Worm (Caenorhabditis elegans) whole organism, L1 larva: ENCODE results near the gene srsx-14.
A peak's percentile ranks its signal among the peaks of the same experiment; 100 is the strongest.

ENCODE experiments used
- C16A3.4 ChIP-seq: fragments of 150-350 bp; optimal IDR thresholded peaks from 2 replicates; lab custom pipeline; 2014; ENCODE audit warnings: missing biosample characterization, missing genetic modification characterization
- C34B4.2 ChIP-seq: sonication (generic microtip); optimal IDR thresholded peaks from 2 replicates; lab custom pipeline; 2017; ENCODE audit warnings: mild to moderate bottlenecking, missing genetic modification characterization, missing compliant biosample characterization
- aha-1 ChIP-seq: fragments of 150-350 bp; optimal IDR thresholded peaks from 2 replicates; lab custom pipeline; 2014; ENCODE audit warnings: missing biosample characterization, missing genetic modification characterization
- alr-1 ChIP-seq: fragments of 200-800 bp; sonication (Bioruptor generic); optimal IDR thresholded peaks from 2 replicates; lab custom pipeline; 2018; ENCODE audit warnings: borderline replicate concordance, mild to moderate bottlenecking, missing genetic modification characterization, missing compliant biosample characterization
- ceh-63 ChIP-seq: fragments of 200-800 bp; sonication (Bioruptor generic); optimal IDR thresholded peaks from 2 replicates; lab custom pipeline; 2018; ENCODE audit warnings: mild to moderate bottlenecking, missing genetic modification characterization, missing compliant biosample characterization
- ceh-82 ChIP-seq, 3 experiments: fragments of 150-350 bp in 1 of 3; sonication (generic microtip) in 2 of 3; optimal IDR thresholded peaks; 2 replicates each; lab custom pipeline; 2014 to 2017; ENCODE audit warnings: missing biosample characterization in 3 of 3, missing genetic modification characterization in 3 of 3
- ceh-90 ChIP-seq: sonication (generic microtip); optimal IDR thresholded peaks from 2 replicates; lab custom pipeline; 2016; ENCODE audit warnings: missing genetic modification characterization, missing compliant biosample characterization
- ces-1 ChIP-seq: fragments of 150-350 bp; optimal IDR thresholded peaks from 2 replicates; lab custom pipeline; 2014; ENCODE audit warnings: missing biosample characterization, missing genetic modification reagents, missing genetic modification characterization
- dpl-1 ChIP-seq, 3 experiments: fragments of 150-350 bp in 2 of 3; sonication (generic microtip) in 1 of 3; optimal IDR thresholded peaks; 2 replicates each; lab custom pipeline; 2014 to 2017; ENCODE audit warnings: missing biosample characterization in 3 of 3, missing genetic modification characterization in 3 of 3, missing genetic modification reagents in 3 of 3
- dsc-1 ChIP-seq: sonication (generic microtip); optimal IDR thresholded peaks from 2 replicates; lab custom pipeline; 2016; ENCODE audit warnings: mild to moderate bottlenecking, missing genetic modification characterization, missing compliant biosample characterization
- efl-1 ChIP-seq, 4 experiments: fragments of 150-350 bp; optimal IDR thresholded peaks in 3 of 4; peaks in 1 of 4; 1 replicate in 1 of 4; 2 replicates in 3 of 4; lab custom pipeline; 2014; ENCODE audit warnings: missing biosample characterization in 2 of 4, missing genetic modification characterization in 2 of 4, missing genetic modification reagents in 2 of 4
- egl-27 ChIP-seq, 2 experiments: fragments of 150-350 bp in 1 of 2; sonication (generic microtip); optimal IDR thresholded peaks; 3 replicates each; lab custom pipeline; 2017 to 2018; ENCODE audit warnings: missing biosample characterization in 2 of 2, missing genetic modification characterization in 2 of 2, missing genetic modification reagents in 2 of 2
- elt-2 ChIP-seq: sonication (generic microtip); optimal IDR thresholded peaks from 2 replicates; lab custom pipeline; 2016; ENCODE audit warnings: missing genetic modification characterization, mild to moderate bottlenecking, inconsistent platforms, missing compliant biosample characterization, missing genetic modification reagents
- elt-3 ChIP-seq, 6 experiments: fragments of 150-350 bp in 1 of 6; sonication (generic microtip); optimal IDR thresholded peaks; 2 replicates each; lab custom pipeline; 2017 to 2018; ENCODE audit warnings: missing biosample characterization in 6 of 6, missing genetic modification characterization in 6 of 6, inconsistent platforms in 1 of 6
- fkh-10 ChIP-seq: sonication (generic microtip); optimal IDR thresholded peaks from 2 replicates; lab custom pipeline; 2017; ENCODE audit warnings: missing biosample characterization, missing genetic modification reagents, missing genetic modification characterization
- fkh-4 ChIP-seq: sonication (generic microtip); optimal IDR thresholded peaks from 2 replicates; lab custom pipeline; 2016; ENCODE audit warnings: missing compliant biosample characterization, missing genetic modification characterization, borderline replicate concordance
- fkh-8 ChIP-seq: sonication (generic microtip); optimal IDR thresholded peaks from 2 replicates; lab custom pipeline; 2016; ENCODE audit warnings: mild to moderate bottlenecking, missing genetic modification characterization, missing compliant biosample characterization
- fos-1 ChIP-seq: fragments of 150-350 bp; optimal IDR thresholded peaks from 2 replicates; lab custom pipeline; 2014; ENCODE audit warnings: missing biosample characterization, missing genetic modification characterization
- grh-1 ChIP-seq: fragments of 200-800 bp; sonication (Bioruptor generic); IDR thresholded peaks from 2 replicates; pipeline ENCODE4 v1.3.6; 2022; ENCODE audit warnings: missing genetic modification reagents, missing genetic modification characterization, missing compliant biosample characterization
- hlh-17 ChIP-seq: fragments of 200-800 bp; sonication (Bioruptor generic); optimal IDR thresholded peaks from 2 replicates; lab custom pipeline; 2018; ENCODE audit warnings: missing genetic modification characterization, mild to moderate bottlenecking, missing compliant biosample characterization, moderate library complexity, borderline replicate concordance
- hlh-4 ChIP-seq: sonication (generic microtip); optimal IDR thresholded peaks from 2 replicates; lab custom pipeline; 2016; ENCODE audit warnings: mild to moderate bottlenecking, missing genetic modification characterization, missing compliant biosample characterization
- irx-1 ChIP-seq: sonication (generic microtip); optimal IDR thresholded peaks from 2 replicates; lab custom pipeline; 2016; ENCODE audit warnings: missing genetic modification characterization, missing compliant biosample characterization
- isw-1 ChIP-seq: fragments of 200-800 bp; sonication (Bioruptor generic); IDR thresholded peaks from 2 replicates; pipeline ENCODE4 v1.3.6; 2022; ENCODE audit warnings: missing genetic modification characterization, missing compliant biosample characterization
- lin-13 ChIP-seq: fragments of 150-350 bp; optimal IDR thresholded peaks from 2 replicates; lab custom pipeline; 2014; ENCODE audit warnings: missing biosample characterization, missing genetic modification reagents, missing genetic modification characterization
- lin-14 ChIP-seq: fragments of 200-800 bp; sonication (Bioruptor generic); optimal IDR thresholded peaks from 2 replicates; lab custom pipeline; 2018; ENCODE audit warnings: mild to moderate bottlenecking, missing genetic modification characterization, moderate library complexity, missing compliant biosample characterization
- lin-15B ChIP-seq: fragments of 150-350 bp; sonication (generic microtip); optimal IDR thresholded peaks from 3 replicates; lab custom pipeline; 2014; ENCODE audit warnings: missing biosample characterization, missing genetic modification characterization
- lin-35 ChIP-seq, 2 experiments: fragments of 150-350 bp; optimal IDR thresholded peaks; 2 replicates each; lab custom pipeline; 2014; ENCODE audit warnings: missing biosample characterization in 2 of 2, missing genetic modification characterization in 2 of 2, missing genetic modification reagents in 2 of 2
- lin-39 ChIP-seq: fragments of 150-350 bp; optimal IDR thresholded peaks from 2 replicates; lab custom pipeline; 2014; ENCODE audit warnings: missing biosample characterization, missing genetic modification reagents, missing genetic modification characterization
- lir-3 ChIP-seq: sonication (generic microtip); optimal IDR thresholded peaks from 2 replicates; lab custom pipeline; 2016; ENCODE audit warnings: mild to moderate bottlenecking, missing genetic modification characterization, moderate library complexity, missing compliant biosample characterization; ENCODE audit not compliant: poor library complexity
- lsy-2 ChIP-seq, 2 experiments: fragments of 150-350 bp; optimal IDR thresholded peaks; 2 replicates each; lab custom pipeline; 2014; ENCODE audit warnings: missing biosample characterization in 2 of 2, missing genetic modification characterization in 2 of 2
- mef-2 ChIP-seq: fragments of 150-350 bp; optimal IDR thresholded peaks from 2 replicates; lab custom pipeline; 2014; ENCODE audit warnings: missing biosample characterization, missing genetic modification characterization
- nhr-11 ChIP-seq: fragments of 150-350 bp; optimal IDR thresholded peaks from 2 replicates; lab custom pipeline; 2014; ENCODE audit warnings: missing biosample characterization, missing genetic modification characterization
- nhr-12 ChIP-seq: sonication (generic microtip); optimal IDR thresholded peaks from 2 replicates; lab custom pipeline; 2017; ENCODE audit warnings: missing biosample characterization, missing genetic modification characterization
- nhr-237 ChIP-seq: fragments of 150-350 bp; optimal IDR thresholded peaks from 2 replicates; lab custom pipeline; 2014; ENCODE audit warnings: missing biosample characterization, missing genetic modification characterization
- nhr-71 ChIP-seq: sonication (generic microtip); optimal IDR thresholded peaks from 2 replicates; lab custom pipeline; 2016; ENCODE audit warnings: mild to moderate bottlenecking, missing genetic modification characterization, moderate library complexity, missing compliant biosample characterization
- nhr-84 ChIP-seq: sonication (generic microtip); optimal IDR thresholded peaks from 2 replicates; lab custom pipeline; 2017; ENCODE audit warnings: missing biosample characterization, missing genetic modification characterization
- nhr-85 ChIP-seq: sonication (generic microtip); peaks from one replicate; lab custom pipeline; 2016; ENCODE audit warnings: missing genetic modification characterization, inconsistent platforms, missing compliant biosample characterization
- pqm-1 ChIP-seq: sonication (generic microtip); optimal IDR thresholded peaks from 3 replicates; lab custom pipeline; 2017; ENCODE audit warnings: missing biosample characterization, missing genetic modification characterization
- snu-23 ChIP-seq: sonication (generic microtip); optimal IDR thresholded peaks from 2 replicates; lab custom pipeline; 2016; ENCODE audit warnings: missing genetic modification characterization, missing compliant biosample characterization
- sox-4 ChIP-seq: sonication (generic microtip); optimal IDR thresholded peaks from 2 replicates; lab custom pipeline; 2016; ENCODE audit warnings: missing genetic modification characterization, missing compliant biosample characterization
- sptf-1 ChIP-seq: fragments of 150-350 bp; optimal IDR thresholded peaks from 2 replicates; lab custom pipeline; 2014; ENCODE audit warnings: missing biosample characterization, missing genetic modification characterization
- sup-37 ChIP-seq: fragments of 200-800 bp; sonication (Bioruptor generic); optimal IDR thresholded peaks from 2 replicates; lab custom pipeline; 2018; ENCODE audit warnings: mild to moderate bottlenecking, missing genetic modification characterization, missing compliant biosample characterization
- swsn-7 ChIP-seq: sonication (generic microtip); optimal IDR thresholded peaks from 2 replicates; lab custom pipeline; 2016; ENCODE audit warnings: missing genetic modification characterization, missing compliant biosample characterization
- tlp-1 ChIP-seq: fragments of 150-350 bp; optimal IDR thresholded peaks from 2 replicates; lab custom pipeline; 2014; ENCODE audit warnings: missing biosample characterization, missing genetic modification characterization
- unc-30 ChIP-seq: sonication (generic microtip); optimal IDR thresholded peaks from 2 replicates; lab custom pipeline; 2017; ENCODE audit warnings: missing biosample characterization, missing genetic modification characterization
- unc-62 ChIP-seq: fragments of 150-350 bp; optimal IDR thresholded peaks from 2 replicates; lab custom pipeline; 2014; ENCODE audit warnings: missing biosample characterization, missing genetic modification reagents, missing genetic modification characterization
- unc-86 ChIP-seq: sonication (generic microtip); optimal IDR thresholded peaks from 2 replicates; lab custom pipeline; 2016; ENCODE audit warnings: missing genetic modification characterization, missing compliant biosample characterization
- xbp-1 ChIP-seq: sonication (generic microtip); optimal IDR thresholded peaks from 2 replicates; lab custom pipeline; 2016; ENCODE audit warnings: missing genetic modification characterization, missing compliant biosample characterization
- zag-1 ChIP-seq: fragments of 150-350 bp; optimal IDR thresholded peaks from 2 replicates; lab custom pipeline; 2014; ENCODE audit warnings: missing biosample characterization, missing genetic modification characterization
- zip-4 ChIP-seq: fragments of 200-800 bp; sonication (Bioruptor generic); optimal IDR thresholded peaks from 2 replicates; lab custom pipeline; 2018; ENCODE audit warnings: mild to moderate bottlenecking, missing genetic modification characterization, moderate library complexity, missing compliant biosample characterization
- ztf-11 ChIP-seq, 2 experiments: sonication (generic microtip); optimal IDR thresholded peaks; 2 replicates each; lab custom pipeline; 2016 to 2017; ENCODE audit warnings: missing genetic modification characterization in 2 of 2, missing biosample characterization in 1 of 2, missing compliant biosample characterization in 1 of 2

Gene srsx-14

DNA sequence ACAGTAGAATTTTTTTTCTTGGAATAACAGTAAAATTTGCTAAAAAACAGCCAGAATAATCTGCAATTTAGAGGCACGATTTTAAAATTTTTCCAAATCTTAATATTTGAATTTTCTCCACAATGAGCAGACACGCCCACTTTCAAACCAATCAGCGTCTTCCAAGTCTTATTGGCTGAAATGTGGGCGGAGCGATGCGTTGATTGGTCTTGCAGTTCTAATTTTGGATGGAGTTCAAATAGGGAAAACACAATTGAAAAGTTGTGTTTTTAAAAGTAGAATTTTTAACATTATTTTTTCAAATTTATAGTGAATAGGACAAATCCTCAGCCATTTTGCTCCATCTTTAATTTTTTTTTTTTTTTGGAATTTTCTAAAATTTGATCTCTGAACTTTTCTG, 44.2 kb downstream of the srsx-14 start:
- TF ChIP-seq xbp-1 (peak; percentile 83), fos-1 (tag; lab: Kevin White, UChicago) (no peak), alr-1 (tag; lab: Kevin White, UChicago) (no peak), C16A3.4 (tag; lab: Kevin White, UChicago) (no peak), hlh-4 (tag; lab: Kevin White, UChicago) (no peak), fkh-8 (tag; lab: Kevin White, UChicago) (no peak), egl-27 (tag; optimal IDR thresholded peaks at IDR 0.05; lab: Kevin White, UChicago) (no peak), nhr-237 (tag; lab: Kevin White, UChicago) (no peak), C34B4.2 (tag; lab: Kevin White, UChicago) (no peak), lir-3 (no peak), efl-1 (optimal IDR thresholded peaks at IDR 0.05; lab: Kevin White, UChicago) (no peak), efl-1 (GFP tag; optimal IDR thresholded peaks at IDR 0.05 in 1 of 2; lab: Kevin White, UChicago) (peak in 1 of 2 experiments; percentile 60)

DNA sequence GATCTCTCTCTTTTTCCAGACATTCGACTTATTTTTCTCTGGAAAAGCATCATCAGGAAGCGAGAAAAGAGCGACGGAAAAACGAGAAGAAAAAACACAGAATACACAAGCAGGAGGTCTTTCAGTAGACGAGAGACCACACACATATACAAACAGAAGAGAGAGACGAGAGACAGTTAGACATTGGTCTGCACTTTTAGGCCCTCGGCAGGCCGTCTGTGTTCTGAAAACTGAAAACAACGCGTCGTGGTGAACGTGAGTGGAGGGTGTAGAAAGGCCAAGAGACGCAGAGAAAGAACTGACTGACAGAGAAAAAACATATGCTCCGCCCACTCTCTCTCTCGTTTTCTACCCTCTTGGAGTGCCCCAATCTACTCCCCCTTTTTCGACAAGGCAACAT, 44.7 kb downstream of the srsx-14 start:
- TF ChIP-seq ces-1 (GFP tag; lab: Kevin White, UChicago) (no peak), lin-35 (GFP tag; optimal IDR thresholded peaks at IDR 0.05; lab: Kevin White, UChicago) (peak; percentile 2 to 41), ztf-11 (tag; optimal IDR thresholded peaks at IDR 0.05; lab: Kevin White, UChicago) (no peak), nhr-237 (tag; lab: Kevin White, UChicago) (no peak), sox-4 (tag; lab: Kevin White, UChicago) (no peak), hlh-17 (GFP tag; lab: Kevin White, UChicago) (no peak), egl-27 (tag; optimal IDR thresholded peaks at IDR 0.05; lab: Kevin White, UChicago) (no peak), ceh-82 (tag; optimal IDR thresholded peaks at IDR 0.05; lab: Kevin White, UChicago) (no peak), sptf-1 (tag; lab: Kevin White, UChicago) (no peak), elt-3 (tag; optimal IDR thresholded peaks at IDR 0.05; lab: Kevin White, UChicago) (peak in 1 of 6 experiments; percentile 8), unc-62 (GFP tag; lab: Kevin White, UChicago) (no peak), ceh-90 (tag; lab: Kevin White, UChicago) (no peak), mef-2 (tag; lab: Kevin White, UChicago) (no peak), pqm-1 (tag; lab: Kevin White, UChicago) (no peak), nhr-11 (tag; lab: Kevin White, UChicago) (no peak), snu-23 (GFP tag; lab: Kevin White, UChicago) (peak; percentile 46), isw-1 (no peak), nhr-84 (tag; lab: Kevin White, UChicago) (no peak), lin-14 (GFP tag; lab: Kevin White, UChicago) (peak; percentile 77), lin-39 (tag; lab: Kevin White, UChicago) (no peak), zip-4 (GFP tag; lab: Kevin White, UChicago) (no peak), nhr-12 (no peak), dsc-1 (tag; lab: Kevin White, UChicago) (no peak), lin-15B (tag; lab: Kevin White, UChicago) (no peak), fos-1 (tag; lab: Kevin White, UChicago) (no peak), zag-1 (tag; lab: Kevin White, UChicago) (no peak), nhr-85 (no peak), aha-1 (tag; lab: Kevin White, UChicago) (no peak), tlp-1 (tag; lab: Kevin White, UChicago) (no peak), fkh-4 (tag; lab: Kevin White, UChicago) (no peak), irx-1 (tag; lab: Kevin White, UChicago) (no peak), dpl-1 (GFP tag; optimal IDR thresholded peaks at IDR 0.05; lab: Kevin White, UChicago) (no peak), lsy-2 (tag; optimal IDR thresholded peaks at IDR 0.05; lab: Kevin White, UChicago) (peak in 1 of 2 experiments; percentile 46), ceh-63 (GFP tag; lab: Kevin White, UChicago) (no peak), sup-37 (no peak), grh-1 (GFP tag; lab: Robert Waterston, UW) (no peak), unc-86 (tag; lab: Kevin White, UChicago) (peak; percentile 17), elt-2 (tag; lab: Kevin White, UChicago) (no peak), lin-13 (GFP tag; lab: Kevin White, UChicago) (no peak), efl-1 (optimal IDR thresholded peaks at IDR 0.05; lab: Kevin White, UChicago) (peak in 1 of 2 experiments; percentile 7), efl-1 (GFP tag; optimal IDR thresholded peaks at IDR 0.05 in 1 of 2; lab: Kevin White, UChicago) (no peak), fkh-10 (GFP tag; lab: Kevin White, UChicago) (no peak), nhr-71 (tag; lab: Kevin White, UChicago) (peak; percentile 58), swsn-7 (tag; lab: Kevin White, UChicago) (no peak), unc-30 (tag; lab: Kevin White, UChicago) (no peak)
